Worm (Caenorhabditis elegans) whole organism, late embryonic: ENCODE data around the gene C56E6.2.

Source experiments
- F13H6.1 ChIP-seq: sonication (generic microtip); optimal IDR thresholded peaks from 2 replicates; lab custom pipeline; 2016; ENCODE audit warnings: missing genetic modification characterization, missing compliant biosample characterization
- ama-1 ChIP-seq: fragments of 150-350 bp; optimal IDR thresholded peaks from 2 replicates; lab custom pipeline; 2014
- ceh-31 ChIP-seq: sonication (generic microtip); optimal IDR thresholded peaks from 2 replicates; lab custom pipeline; 2016; ENCODE audit warnings: missing genetic modification characterization, missing compliant biosample characterization
- elt-2 ChIP-seq: sonication (generic microtip); optimal IDR thresholded peaks from 2 replicates; lab custom pipeline; 2016; ENCODE audit warnings: missing genetic modification reagents, missing genetic modification characterization, missing compliant biosample characterization
- elt-4 ChIP-seq: sonication (generic microtip); optimal IDR thresholded peaks from 2 replicates; lab custom pipeline; 2016; ENCODE audit warnings: missing genetic modification characterization, missing compliant biosample characterization
- hlh-15 ChIP-seq: sonication (generic microtip); optimal IDR thresholded peaks from 2 replicates; lab custom pipeline; 2016; ENCODE audit warnings: missing genetic modification characterization, missing compliant biosample characterization
- hlh-8 ChIP-seq: sonication (generic microtip); optimal IDR thresholded peaks from 2 replicates; lab custom pipeline; 2016; ENCODE audit warnings: missing genotype, missing genetic modification characterization, missing compliant biosample characterization
- nhr-11 ChIP-seq: fragments of 150-350 bp; optimal IDR thresholded peaks from 2 replicates; lab custom pipeline; 2014; ENCODE audit warnings: missing biosample characterization, missing genetic modification characterization
- tbx-7 ChIP-seq: sonication (generic microtip); optimal IDR thresholded peaks from 2 replicates; lab custom pipeline; 2016; ENCODE audit warnings: missing genotype, missing genetic modification characterization, missing compliant biosample characterization
- unc-42 ChIP-seq: sonication (generic microtip); optimal IDR thresholded peaks from 2 replicates; lab custom pipeline; 2016; ENCODE audit warnings: missing genotype, missing genetic modification characterization, missing compliant biosample characterization
- unc-55 ChIP-seq: sonication (generic microtip); optimal IDR thresholded peaks from 2 replicates; lab custom pipeline; 2017; ENCODE audit warnings: missing biosample characterization, missing genetic modification reagents, missing genetic modification characterization

- TF ChIP-seq elt-2 (tag; lab: Kevin White, UChicago) = no peak
- TF ChIP-seq elt-4 (tag; lab: Kevin White, UChicago) = no peak
- TF ChIP-seq F13H6.1 (tag; lab: Kevin White, UChicago) = no peak
- TF ChIP-seq nhr-11 = no peak
- no peak for TF ChIP-seq hlh-15 (tag; lab: Kevin White, UChicago)
- peak; percentile 55 for TF ChIP-seq unc-55 (GFP tag; lab: Kevin White, UChicago)
- no peak for TF ChIP-seq tbx-7 (tag; lab: Kevin White, UChicago)
- TF ChIP-seq hlh-8 = no peak
- no peak for TF ChIP-seq ama-1 (lab: Kevin White, UChicago)
- no peak for TF ChIP-seq ceh-31
- no peak for TF ChIP-seq unc-42 (tag; lab: Kevin White, UChicago)
These were observed 38.5 kb downstream of the C56E6.2 start for ce11 chrII:6563238-6563637.
